Worm (Caenorhabditis elegans): Measurements from ENCODE around the gene atad-3.

atad-3 gene

DNA sequence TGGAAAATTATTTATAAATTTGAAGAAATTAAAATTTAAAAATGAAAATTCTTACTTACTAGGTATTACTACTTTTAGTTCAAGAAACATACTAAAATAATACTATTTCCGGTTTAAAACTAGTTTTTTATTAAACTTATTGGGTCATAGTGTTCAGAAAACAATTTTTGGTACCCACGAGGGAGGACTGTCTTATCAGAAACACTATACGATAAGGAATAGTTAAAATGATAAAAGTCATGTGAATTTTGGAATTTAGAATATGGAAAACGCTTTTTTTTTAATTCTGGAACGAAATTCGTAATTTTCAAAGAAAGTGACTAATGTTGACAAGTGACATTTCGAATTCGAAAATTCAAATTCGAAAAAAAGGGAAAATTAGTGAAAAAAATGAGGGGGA, 32.9 kb downstream of the atad-3 start (continued):
- TF ChIP-seq grh-1 (GFP tag; IDR thresholded peaks at IDR 0.05) (no peak), lin-39 (tag; optimal IDR thresholded peaks at IDR 0.05) (no peak), unc-98 (GFP tag; IDR thresholded peaks at IDR 0.05) (no peak), isw-1 (GFP tag; IDR thresholded peaks at IDR 0.05) (no peak), ama-1 (optimal IDR thresholded peaks at IDR 0.05) (no peak), ces-1 (GFP tag; optimal IDR thresholded peaks at IDR 0.05) (no peak)

DNA sequence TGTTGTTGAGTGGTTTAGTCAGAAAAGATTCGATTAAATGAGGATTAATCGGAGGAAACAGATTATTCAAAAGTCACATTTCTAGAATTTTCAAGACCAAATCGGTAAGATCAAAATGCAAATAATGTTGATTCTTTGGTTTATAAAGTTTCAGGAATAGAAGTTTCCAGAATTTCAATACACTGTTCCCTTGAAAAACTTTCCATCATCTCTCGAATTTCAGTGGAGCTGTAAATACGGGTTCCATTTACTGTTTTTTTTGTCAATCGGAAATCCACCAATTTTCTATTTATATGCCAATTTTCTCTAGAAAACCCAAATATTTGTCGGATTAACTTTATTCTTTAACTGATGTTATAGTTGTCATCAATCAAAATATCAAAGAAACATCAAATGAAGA, 34.4 kb downstream of the atad-3 start:
- TF ChIP-seq zag-1 (tag; optimal IDR thresholded peaks at IDR 0.05) (no peak), dsc-1 (tag; optimal IDR thresholded peaks at IDR 0.05) (peak; percentile 56), ceh-63 (GFP tag; optimal IDR thresholded peaks at IDR 0.05) (no peak), fkh-8 (tag; optimal IDR thresholded peaks at IDR 0.05) (peak; percentile 33)

DNA sequence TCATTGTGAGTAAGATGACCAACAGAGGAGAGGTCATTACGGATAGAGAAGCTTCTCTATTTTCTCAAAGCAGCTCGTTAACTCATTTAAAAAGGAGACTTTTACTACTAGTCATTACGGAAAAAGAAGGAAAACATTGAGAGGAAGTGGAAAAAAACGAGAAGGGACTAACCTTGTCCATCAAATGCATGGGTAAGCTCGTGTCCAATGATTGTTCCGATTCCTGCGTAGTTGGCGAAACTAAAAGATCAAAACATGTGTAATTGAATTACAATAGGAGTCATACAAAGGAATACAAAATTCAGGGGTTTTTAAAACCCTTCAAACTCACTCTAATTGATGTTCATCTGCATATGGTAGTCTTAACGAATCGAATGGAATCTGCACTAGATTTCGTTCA, 36.2 kb downstream of the atad-3 start:
- TF ChIP-seq nhr-71 (tag; optimal IDR thresholded peaks at IDR 0.05) (no peak), sup-37 (GFP tag; optimal IDR thresholded peaks at IDR 0.05) (no peak), efl-3 (GFP tag; optimal IDR thresholded peaks at IDR 0.05) (no peak), swsn-7 (tag; optimal IDR thresholded peaks at IDR 0.05) (no peak), zip-4 (GFP tag; optimal IDR thresholded peaks at IDR 0.05) (no peak), hpl-2 (GFP tag; optimal IDR thresholded peaks at IDR 0.05) (no peak)

DNA sequence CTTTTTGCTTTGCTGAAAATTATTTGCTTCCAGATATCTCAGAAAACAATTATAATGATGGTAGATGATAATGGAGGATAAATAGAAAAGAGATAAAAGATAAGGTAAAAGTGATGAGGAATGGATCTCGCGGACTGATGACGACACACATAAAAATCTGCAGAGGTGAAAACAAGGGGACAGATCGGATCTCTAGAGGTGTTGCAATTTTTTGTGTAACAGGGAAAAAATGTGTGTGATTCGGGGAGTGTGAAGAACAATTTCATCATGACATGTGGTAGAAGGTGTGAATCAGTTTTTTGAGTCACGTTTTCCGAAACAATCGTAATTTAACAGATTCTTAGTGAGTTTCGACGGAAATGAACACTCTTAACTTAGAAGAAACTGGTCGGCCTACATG, 40.1 kb downstream of the atad-3 start:
- TF ChIP-seq snu-23 (GFP tag; optimal IDR thresholded peaks at IDR 0.05) (peak; percentile 29), lin-14 (GFP tag; optimal IDR thresholded peaks at IDR 0.05) (peak; percentile 67), ets-5 (GFP tag; IDR thresholded peaks at IDR 0.05) (no peak), nhr-20 (tag; optimal IDR thresholded peaks at IDR 0.05) (peak; percentile 2), nhr-71 (tag; optimal IDR thresholded peaks at IDR 0.05) (peak; percentile 53), elt-3 (tag; optimal IDR thresholded peaks at IDR 0.05) (peak in 1 of 6 experiments; percentile 29), ces-1 (GFP tag; optimal IDR thresholded peaks at IDR 0.05) (no peak), unc-130 (tag; optimal IDR thresholded peaks at IDR 0.05) (peak; percentile 45), lsy-2 (tag; optimal IDR thresholded peaks at IDR 0.05) (peak in 1 of 2 experiments; percentile 1), nhr-28 (tag; optimal IDR thresholded peaks at IDR 0.05) (no peak), rnt-1 (tag; optimal IDR thresholded peaks at IDR 0.05) (peak; percentile 44), mab-9 (GFP tag; IDR thresholded peaks at IDR 0.05) (no peak), blmp-1 (tag; optimal IDR thresholded peaks at IDR 0.05) (peak; percentile 91), alr-1 (tag; optimal IDR thresholded peaks at IDR 0.05; ENCODE audit: borderline replicate concordance) (no peak), fkh-4 (tag; optimal IDR thresholded peaks at IDR 0.05; ENCODE audit: borderline replicate concordance) (no peak)

DNA sequence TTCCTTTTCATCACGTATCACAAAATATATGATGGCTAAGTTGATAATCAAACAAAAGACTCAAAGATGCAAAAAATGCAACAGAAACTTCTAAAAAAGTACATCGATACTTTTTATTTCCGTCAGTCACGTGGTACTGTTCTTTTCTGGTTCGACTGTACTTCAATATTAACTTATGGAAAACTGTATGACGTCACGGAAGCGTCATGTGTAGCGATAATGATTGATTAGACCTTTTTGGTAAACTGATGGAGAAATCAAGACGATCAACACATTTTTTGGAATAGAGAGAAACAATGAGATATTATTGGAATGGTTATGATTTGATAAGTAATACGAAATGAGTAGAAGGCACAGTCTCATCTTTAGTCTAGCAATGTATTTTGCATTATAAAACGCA, 45.5 kb downstream of the atad-3 start:
- TF ChIP-seq alr-1 (tag; optimal IDR thresholded peaks at IDR 0.05; ENCODE audit: borderline replicate concordance) (no peak), vab-15 (tag; optimal IDR thresholded peaks at IDR 0.05) (peak; percentile 23), lin-15B (tag; optimal IDR thresholded peaks at IDR 0.05) (no peak), nhr-71 (tag; optimal IDR thresholded peaks at IDR 0.05) (peak; percentile 71), unc-98 (GFP tag; IDR thresholded peaks at IDR 0.05) (no peak), egl-13 (tag; optimal IDR thresholded peaks at IDR 0.05) (no peak), sox-4 (tag; optimal IDR thresholded peaks at IDR 0.05) (no peak), nhr-20 (tag; optimal IDR thresholded peaks at IDR 0.05) (peak; percentile 77), nhr-76 (tag; optimal IDR thresholded peaks at IDR 0.05) (no peak), nhr-90 (tag; optimal IDR thresholded peaks at IDR 0.05; ENCODE audit: poor library complexity) (peak; percentile 58), tbx-2 (tag; optimal IDR thresholded peaks at IDR 0.05) (peak; percentile 37), swsn-7 (tag; optimal IDR thresholded peaks at IDR 0.05) (no peak), snu-23 (GFP tag; optimal IDR thresholded peaks at IDR 0.05) (peak; percentile 51), isw-1 (GFP tag; IDR thresholded peaks at IDR 0.05) (no peak), lin-14 (GFP tag; optimal IDR thresholded peaks at IDR 0.05) (peak; percentile 50), hlh-17 (GFP tag; optimal IDR thresholded peaks at IDR 0.05; ENCODE audit: borderline replicate concordance) (no peak), rnt-1 (tag; optimal IDR thresholded peaks at IDR 0.05) (no peak), hpl-2 (GFP tag; optimal IDR thresholded peaks at IDR 0.05) (no peak), ceh-88 (GFP tag; IDR thresholded peaks at IDR 0.05) (no peak), ces-1 (GFP tag; optimal IDR thresholded peaks at IDR 0.05) (no peak), mdl-1 (tag; optimal IDR thresholded peaks at IDR 0.05) (peak in 1 of 2 experiments; percentile 48), C16A3.4 (tag; optimal IDR thresholded peaks at IDR 0.05) (no peak), unc-130 (tag; optimal IDR thresholded peaks at IDR 0.05) (no peak), pqm-1 (tag; optimal IDR thresholded peaks at IDR 0.05) (no peak), nhr-84 (tag; optimal IDR thresholded peaks at IDR 0.05) (no peak), blmp-1 (tag; optimal IDR thresholded peaks at IDR 0.05) (peak; percentile 57), aha-1 (tag; optimal IDR thresholded peaks at IDR 0.05) (no peak), dpl-1 (GFP tag; optimal IDR thresholded peaks at IDR 0.05) (peak in 1 of 3 experiments; percentile 17)
